Comparison of ENCODE assay signal across 4 worm cellular contexts in the genomic region with DNA sequence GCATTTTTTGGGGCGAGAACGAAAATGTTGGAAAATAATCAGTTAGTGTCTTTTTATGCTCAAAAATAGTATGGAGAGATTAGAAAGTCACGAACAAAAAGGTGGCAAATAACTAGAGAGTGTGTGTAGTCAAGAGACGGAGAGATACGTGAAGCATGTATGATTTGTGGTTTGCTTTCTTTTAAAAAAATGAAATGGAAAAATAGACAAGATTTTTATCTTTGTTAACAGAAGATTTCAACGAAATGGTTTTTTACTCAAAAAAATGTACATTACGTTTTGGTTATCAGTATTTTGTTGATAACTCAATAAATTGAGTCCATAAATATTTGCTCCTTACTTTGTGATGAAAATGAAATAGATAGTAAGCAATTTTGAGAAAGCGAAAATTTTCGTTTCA.
TF ChIP-seq lines count a peak whose summit lies in the region.

A gene (minus strand): TSS at position 277 of the 400 bp plus-strand sequence.

TF ChIP-seq in whole organism, L1 larva, 84 proteins besides CTCF, POLR2A, EP300 and RAD21:
- TF ChIP-seq elt-2 (tag; optimal IDR thresholded peaks at IDR 0.05; lab: Kevin White, UChicago): peak; percentile 44
- no peak for TF ChIP-seq lin-35 (GFP tag; optimal IDR thresholded peaks at IDR 0.05; lab: Kevin White, UChicago)

TF ChIP-seq in whole organism, L3 larva, 47 proteins besides CTCF, POLR2A, EP300 and RAD21:
- TF ChIP-seq nhr-43 (tag; optimal IDR thresholded peaks at IDR 0.05; lab: Kevin White, UChicago; ENCODE audit: poor library complexity, severe bottlenecking) (no peak), elt-2 (tag; optimal IDR thresholded peaks at IDR 0.05; lab: Kevin White, UChicago) (peak; percentile 67), lsy-12 (tag; optimal IDR thresholded peaks at IDR 0.05; lab: Kevin White, UChicago) (no peak)
TF ChIP-seq in whole organism, L3 larva: peak in this region for 1.

TF ChIP-seq in whole organism, L4 larva, 104 proteins besides CTCF, POLR2A, EP300 and RAD21:
- TF ChIP-seq mes-2 (tag; optimal IDR thresholded peaks at IDR 0.05; lab: Kevin White, UChicago; ENCODE audit: poor library complexity, severe bottlenecking) (no peak), dve-1 (tag; optimal IDR thresholded peaks at IDR 0.05; lab: Kevin White, UChicago; ENCODE audit: insufficient read depth) (peak; percentile 58), pqm-1 (tag; optimal IDR thresholded peaks at IDR 0.05; lab: Kevin White, UChicago) (peak; percentile 47), hlh-11 (tag; optimal IDR thresholded peaks at IDR 0.05; lab: Kevin White, UChicago) (peak; percentile 20), daf-16 (GFP tag; optimal IDR thresholded peaks at IDR 0.05; lab: Kevin White, UChicago) (no peak), daf-16 (tag; optimal IDR thresholded peaks at IDR 0.05; lab: Kevin White, UChicago) (peak; percentile 70), nhr-28 (tag; optimal IDR thresholded peaks at IDR 0.05; lab: Kevin White, UChicago) (peak; percentile 34), cey-2 (tag; optimal IDR thresholded peaks at IDR 0.05; lab: Kevin White, UChicago; ENCODE audit: borderline replicate concordance, insufficient read depth) (no peak), dmd-6 (GFP tag; IDR thresholded peaks at IDR 0.05; lab: Robert Waterston, UW) (peak; percentile 36; the same call in 1 of the 2 replicates)

TF ChIP-seq in whole organism, young adult, 124 proteins besides CTCF, POLR2A, EP300 and RAD21:
- TF ChIP-seq nhr-80 (tag; optimal IDR thresholded peaks at IDR 0.05; lab: Kevin White, UChicago) (peak; percentile 25), nfya-1 (tag; optimal IDR thresholded peaks at IDR 0.05; lab: Kevin White, UChicago; ENCODE audit: borderline replicate concordance, insufficient read depth) (no peak)
